Worm (Caenorhabditis elegans): ENCODE results near the gene W04B5.5.

DNA sequence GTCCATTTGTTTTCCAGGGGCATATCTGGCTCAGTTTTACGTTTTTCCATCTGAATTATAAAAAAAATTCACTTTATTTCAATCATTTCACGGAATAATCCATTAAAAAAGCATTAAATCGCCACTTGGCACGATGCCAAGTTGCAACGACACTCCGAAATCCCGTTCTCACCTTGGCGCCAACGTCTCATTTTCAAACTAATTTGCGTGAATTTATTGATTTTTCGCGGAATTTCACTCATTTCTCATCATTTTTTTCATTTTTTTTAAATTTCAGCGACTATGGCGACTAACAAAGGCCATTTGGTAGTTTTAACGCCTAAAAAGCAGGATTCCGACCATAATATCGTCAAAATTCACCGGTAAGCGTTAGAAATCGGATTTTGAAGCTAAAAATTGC lies 42.1 kb downstream of the W04B5.5 start, which contains the start of gene H14E04.2:
- no peak for TF ChIP-seq ceh-79 (tag; optimal IDR thresholded peaks at IDR 0.05)
- TF ChIP-seq Y53F4B.3 (GFP tag; IDR thresholded peaks at IDR 0.05): no peak
- TF ChIP-seq athp-1 (tag; optimal IDR thresholded peaks at IDR 0.05): no peak
- TF ChIP-seq somi-1 (GFP tag; optimal IDR thresholded peaks at IDR 0.05): no peak
- TF ChIP-seq F55B11.4 (tag; optimal IDR thresholded peaks at IDR 0.05; ENCODE audit: borderline replicate concordance, insufficient read depth): no peak
- TF ChIP-seq attf-6 (GFP tag; IDR thresholded peaks at IDR 0.05): no peak
- TF ChIP-seq repo-1 (tag; optimal IDR thresholded peaks at IDR 0.05): no peak
- no peak for TF ChIP-seq B0261.1 (tag; optimal IDR thresholded peaks at IDR 0.05)
- no peak for TF ChIP-seq pha-4 (tag; optimal IDR thresholded peaks at IDR 0.05)
- no peak for TF ChIP-seq ama-1 (optimal IDR thresholded peaks at IDR 0.05)
- no peak for TF ChIP-seq ama-1 (GFP tag; optimal IDR thresholded peaks at IDR 0.05)
- no peak for TF ChIP-seq madf-8 (GFP tag; conservative IDR thresholded peaks at IDR 0.05)
- no peak for TF ChIP-seq sea-2 (GFP tag; IDR thresholded peaks at IDR 0.05)
- TF ChIP-seq dpl-1 (GFP tag; optimal IDR thresholded peaks at IDR 0.05): peak; percentile 78
- no peak for TF ChIP-seq Y95B8A.8 (GFP tag; IDR thresholded peaks at IDR 0.05)
